Fruit fly (Drosophila melanogaster): Measurements from ENCODE around the gene Atg6.

- no peak for TF ChIP-seq GATAd (GFP tag; optimal IDR thresholded peaks at IDR 0.05)
- TF ChIP-seq br (GFP tag; optimal IDR thresholded peaks at IDR 0.05): peak; percentile 73
- peak; percentile 81 for TF ChIP-seq h (GFP tag; optimal IDR thresholded peaks at IDR 0.05)
- TF ChIP-seq lola (GFP tag; optimal IDR thresholded peaks at IDR 0.05): no peak
- TF ChIP-seq dmrt93B (GFP tag; optimal IDR thresholded peaks at IDR 0.05): peak; percentile 43
Measured at dm6 chr3R:24099039-24100026, 48.8 kb upstream of the Atg6 start.
